Fruit fly (Drosophila melanogaster): ENCODE data around the gene Ptp61F.
A peak's percentile ranks its signal among the peaks of the same experiment; 100 is the strongest.

The Ptp61F gene

DNA sequence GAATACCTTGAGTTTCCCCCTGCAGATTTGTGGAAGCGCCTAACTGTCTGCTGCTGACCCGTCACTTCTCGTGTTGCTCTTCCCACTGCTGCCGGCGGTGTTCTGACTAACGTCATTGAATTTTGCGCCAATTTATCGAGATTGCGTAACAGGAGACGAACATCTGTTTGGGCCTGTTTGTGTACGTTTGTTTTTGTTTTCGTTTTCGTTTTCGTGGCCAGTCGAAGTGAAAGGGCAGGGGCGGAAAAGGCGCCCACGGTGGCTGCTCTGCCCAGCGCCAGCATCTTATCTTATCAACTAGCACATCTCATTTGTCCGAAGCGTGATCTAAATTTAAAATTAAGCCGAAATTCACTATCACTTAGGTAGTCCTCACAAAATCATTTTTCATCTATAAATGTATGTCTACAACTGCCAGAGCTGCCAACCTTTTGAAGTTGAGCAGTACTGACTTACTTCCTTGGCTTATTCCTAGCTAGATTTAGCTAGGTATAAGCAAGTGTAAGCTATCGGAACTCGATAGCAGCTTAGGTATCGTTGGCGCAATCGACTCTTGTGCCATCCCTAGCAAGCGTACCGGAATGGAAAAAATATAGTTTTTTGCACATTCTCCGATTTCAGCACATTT is 167.9 kb downstream of the Ptp61F start, which contains the start of the genes Ctr9 and Nt5a (continued):
- TF ChIP-seq CG9932 (GFP tag; IDR thresholded peaks at IDR 0.05) (peak; percentile 88), fd64A (GFP tag; optimal IDR thresholded peaks at IDR 0.05) (no peak), mam (GFP tag; optimal IDR thresholded peaks at IDR 0.05) (peak; percentile 81), CG4820 (GFP tag; optimal IDR thresholded peaks at IDR 0.05) (no peak), zfh2 (GFP tag; optimal IDR thresholded peaks at IDR 0.05) (peak; percentile 75), Rx (GFP tag; IDR thresholded peaks at IDR 0.05) (no peak), CG7271 (tag; optimal IDR thresholded peaks at IDR 0.05) (no peak), cato (GFP tag; optimal IDR thresholded peaks at IDR 0.05; ENCODE audit: borderline replicate concordance) (no peak), CG7963 (GFP tag; IDR thresholded peaks at IDR 0.05; ENCODE audit: partially characterized antibody) (peak; percentile 54; the same call in 2 of the 3 replicates), caup (GFP tag; optimal IDR thresholded peaks at IDR 0.05; ENCODE audit: severe bottlenecking) (peak; percentile 63), ken (GFP tag; IDR thresholded peaks at IDR 0.05) (0 out of 3 replicates have a peak, but pooled peaks have one; percentile 56), CG3407 (GFP tag; optimal IDR thresholded peaks at IDR 0.05) (no peak), CG12391 (tag; optimal IDR thresholded peaks at IDR 0.05) (peak; percentile 61), en (GFP tag; optimal IDR thresholded peaks at IDR 0.05) (peak; percentile 14), corto (GFP tag; optimal IDR thresholded peaks at IDR 0.05) (no peak), CG30403 (GFP tag; optimal IDR thresholded peaks at IDR 0.05) (peak; percentile 68), CG3995 (GFP tag; optimal IDR thresholded peaks at IDR 0.05) (peak; percentile 42), kah (GFP tag; optimal IDR thresholded peaks at IDR 0.05) (no peak), schlank (tag; optimal IDR thresholded peaks at IDR 0.05) (no peak), Poxn (GFP tag; IDR thresholded peaks at IDR 0.05) (no peak), NFAT (GFP tag; IDR thresholded peaks at IDR 0.05) (peak; percentile 88), CG7987 (GFP tag; optimal IDR thresholded peaks at IDR 0.05) (peak; percentile 42), CG10431 (GFP tag; optimal IDR thresholded peaks at IDR 0.05) (no peak), Taf1 (GFP tag; IDR thresholded peaks at IDR 0.05) (no peak), tin (GFP tag; optimal IDR thresholded peaks at IDR 0.05) (peak; percentile 54), Fer2 (tag; optimal IDR thresholded peaks at IDR 0.05) (peak; percentile 60), NC2β (GFP tag; optimal IDR thresholded peaks at IDR 0.05) (peak; percentile 15), mirr (GFP tag; optimal IDR thresholded peaks at IDR 0.05) (peak; percentile 64), CG13123 (GFP tag; optimal IDR thresholded peaks at IDR 0.05) (peak; percentile 33), Lhr (GFP tag; optimal IDR thresholded peaks at IDR 0.05) (no peak), ham (GFP tag; IDR thresholded peaks at IDR 0.05) (no peak), CG6813 (GFP tag; optimal IDR thresholded peaks at IDR 0.05) (no peak), Aef1 (GFP tag; IDR thresholded peaks at IDR 0.05) (peak; percentile 49), gce (GFP tag; IDR thresholded peaks at IDR 0.05) (no peak), Sry-β (GFP tag; optimal IDR thresholded peaks at IDR 0.05) (peak; percentile 96), CG1603 (tag; optimal IDR thresholded peaks at IDR 0.05) (peak; percentile 85), Tbp (GFP tag; optimal IDR thresholded peaks at IDR 0.05) (no peak), shn (GFP tag; optimal IDR thresholded peaks at IDR 0.05) (peak; percentile 76), wor (GFP tag; IDR thresholded peaks at IDR 0.05) (no peak), z (GFP tag; IDR thresholded peaks at IDR 0.05) (no peak), seq (GFP tag; IDR thresholded peaks at IDR 0.05) (no peak; the same call in 1 of the 2 replicates), Dref (GFP tag; IDR thresholded peaks at IDR 0.05) (peak; percentile 96), row (GFP tag; IDR thresholded peaks at IDR 0.05) (peak; percentile 85), nau (GFP tag; optimal IDR thresholded peaks at IDR 0.05) (no peak), sqz (GFP tag; optimal IDR thresholded peaks at IDR 0.05) (no peak), Sox102F (GFP tag; optimal IDR thresholded peaks at IDR 0.05) (no peak)

Data from whole organism, embryonic.